Worm (Caenorhabditis elegans) whole organism, mixed stage, embryonic: ENCODE measurements around the gene Y53C12A.11.

Experiments
- ces-1 ChIP-seq: fragments of 150-350 bp; optimal IDR thresholded peaks from 2 replicates; lab custom pipeline; 2014; ENCODE audit warnings: missing biosample characterization, missing genetic modification reagents, missing genetic modification characterization
- drap-1 ChIP-seq: fragments of 200-800 bp; sonication (Bioruptor generic); optimal IDR thresholded peaks from 3 replicates; lab custom pipeline; 2018; ENCODE audit warnings: mild to moderate bottlenecking, missing genetic modification characterization, missing compliant biosample characterization
- elt-1 ChIP-seq: sonication (generic microtip); optimal IDR thresholded peaks from 2 replicates; lab custom pipeline; 2017; ENCODE audit warnings: missing genetic modification characterization, mild to moderate bottlenecking, missing compliant biosample characterization, antibody characterized with exemption, moderate library complexity, borderline replicate concordance; ENCODE audit not compliant: insufficient read depth
- lin-13 ChIP-seq: fragments of 150-350 bp; optimal IDR thresholded peaks from 2 replicates; lab custom pipeline; 2014; ENCODE audit warnings: missing biosample characterization, missing genetic modification characterization
- mab-5 ChIP-seq: fragments of 150-350 bp; optimal IDR thresholded peaks from 2 replicates; lab custom pipeline; 2014; ENCODE audit warnings: missing biosample characterization, missing genetic modification characterization
- nhr-12 ChIP-seq: fragments of 150-350 bp; optimal IDR thresholded peaks from 2 replicates; lab custom pipeline; 2014; ENCODE audit warnings: missing biosample characterization, missing genetic modification characterization
- nhr-237 ChIP-seq: fragments of 150-350 bp; optimal IDR thresholded peaks from 2 replicates; lab custom pipeline; 2014; ENCODE audit warnings: missing biosample characterization, missing genetic modification characterization
- nhr-28 ChIP-seq: fragments of 150-350 bp; optimal IDR thresholded peaks from 2 replicates; lab custom pipeline; 2014; ENCODE audit warnings: missing biosample characterization, missing genetic modification characterization
- nhr-76 ChIP-seq: sonication (generic microtip); optimal IDR thresholded peaks from 2 replicates; lab custom pipeline; 2017; ENCODE audit warnings: missing biosample characterization, missing genetic modification characterization
- sem-2 ChIP-seq: fragments of 200-800 bp; sonication (Bioruptor generic); optimal IDR thresholded peaks from 2 replicates; lab custom pipeline; 2018; ENCODE audit warnings: mild to moderate bottlenecking, missing genetic modification characterization, missing compliant biosample characterization
- snpc-4 ChIP-seq: fragments of 150-350 bp; optimal IDR thresholded peaks from 2 replicates; lab custom pipeline; 2014; ENCODE audit warnings: missing biosample characterization, missing genetic modification characterization
- unc-39 ChIP-seq: fragments of 150-350 bp; optimal IDR thresholded peaks from 2 replicates; lab custom pipeline; 2014; ENCODE audit warnings: missing biosample characterization, missing genetic modification characterization
- zip-8 ChIP-seq: fragments of 150-350 bp; optimal IDR thresholded peaks from 2 replicates; lab custom pipeline; 2014; ENCODE audit warnings: missing biosample characterization, missing genetic modification characterization
- ztf-11 ChIP-seq: fragments of 150-350 bp; optimal IDR thresholded peaks from 2 replicates; lab custom pipeline; 2014; ENCODE audit warnings: missing biosample characterization, missing genetic modification characterization

DNA sequence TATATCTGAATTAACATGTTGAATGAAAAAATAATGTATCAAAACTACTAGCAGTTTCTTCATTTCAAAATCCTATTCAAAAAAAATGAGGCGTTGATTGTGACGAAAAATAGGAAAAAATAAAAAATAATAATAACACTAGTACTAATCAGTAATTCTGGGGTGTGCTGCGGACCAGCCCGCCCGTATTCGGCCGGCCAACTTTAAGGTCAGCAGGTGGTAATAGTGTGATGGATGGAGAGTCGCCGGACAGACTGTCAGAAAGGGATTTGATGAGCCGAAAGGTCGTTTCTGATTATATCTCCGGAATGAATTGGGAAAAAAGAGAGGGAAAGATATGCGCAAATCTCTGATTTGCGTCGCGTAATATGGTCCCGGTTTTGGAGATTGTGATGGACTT lies 6.0 kb upstream of the Y53C12A.11 start, which contains the start of gene cutl-2:
- TF ChIP-seq drap-1 (no peak), nhr-237 (no peak), snpc-4 (tag; lab: Kevin White, UChicago) (no peak), nhr-28 (tag; lab: Kevin White, UChicago) (no peak), unc-39 (tag; lab: Kevin White, UChicago) (no peak), ces-1 (GFP tag; lab: Kevin White, UChicago) (no peak), sem-2 (GFP tag; lab: Kevin White, UChicago) (no peak), nhr-76 (tag; lab: Kevin White, UChicago) (no peak), nhr-12 (tag; lab: Kevin White, UChicago) (no peak), lin-13 (no peak), zip-8 (tag; lab: Kevin White, UChicago) (no peak), mab-5 (no peak), elt-1 (tag; lab: Kevin White, UChicago) (peak; percentile 79), ztf-11 (tag; lab: Kevin White, UChicago) (no peak)
